Fruit fly (Drosophila melanogaster) S2 (cell line): ENCODE results near the gene CG31848.

Experiments used
- CG8478 ChIP-seq: fragments of >200 bp; optimal IDR thresholded peaks from 2 replicates; lab custom pipeline; 2018
- CTCF ChIP-seq, 2 experiments: fragments of >200 bp; optimal IDR thresholded peaks; 2 replicates each; lab custom pipeline; 2018

- TF ChIP-seq CG8478 (lab: Kevin White, UChicago) (no peak), CTCF (optimal IDR thresholded peaks at IDR 0.05; lab: Kevin White, UChicago) (no peak)
These were observed 20.8 kb upstream of the CG31848 start, which contains the start of the genes Drep4 and Uvrag for dm6 chr2L:13286456-13286855.
